Fruit fly (Drosophila melanogaster) whole organism, prepupa: ENCODE measurements around the gene Glut3.

ENCODE experiments used
- Blimp-1 ChIP-seq: fragments of 200-800 bp; sonication (Bioruptor generic); optimal IDR thresholded peaks from 3 replicates; lab custom pipeline; 2017; ENCODE audit warnings: missing biosample characterization, missing genetic modification characterization, mild to moderate bottlenecking, moderate library complexity, missing genetic modification reagents
- CG10669 ChIP-seq: fragments of 200-800 bp; sonication (Bioruptor generic); optimal IDR thresholded peaks from 3 replicates; lab custom pipeline; 2018; ENCODE audit warnings: missing biosample characterization, mild to moderate bottlenecking, missing genetic modification characterization, moderate library complexity
- CG11294 ChIP-seq: fragments of 200-800 bp; sonication (Bioruptor generic); IDR thresholded peaks from 2 replicates; pipeline ENCODE4 v1.3.6; 2022; ENCODE audit warnings: missing biosample characterization, missing genetic modification characterization
- CG11762 ChIP-seq: fragments of 200-800 bp; sonication (Bioruptor generic); optimal IDR thresholded peaks from 3 replicates; lab custom pipeline; 2016; ENCODE audit warnings: missing biosample characterization, missing genetic modification characterization; ENCODE audit not compliant: insufficient read depth
- CG11902 ChIP-seq: fragments of 200-800 bp; sonication (Bioruptor generic); optimal IDR thresholded peaks from 3 replicates; lab custom pipeline; 2016; ENCODE audit warnings: missing biosample characterization, missing genetic modification characterization
- CG1621 ChIP-seq: fragments of 200-800 bp; sonication (Bioruptor generic); optimal IDR thresholded peaks from 3 replicates; lab custom pipeline; 2018; ENCODE audit warnings: missing biosample characterization, mild to moderate bottlenecking, missing genetic modification characterization
- CG31627 ChIP-seq: fragments of 200-800 bp; sonication (Bioruptor generic); optimal IDR thresholded peaks from 3 replicates; lab custom pipeline; 2016; ENCODE audit warnings: missing biosample characterization, missing genetic modification characterization
- CG32006 ChIP-seq: fragments of 200-800 bp; sonication (Bioruptor generic); optimal IDR thresholded peaks from 3 replicates; lab custom pipeline; 2017; ENCODE audit warnings: missing biosample characterization, mild to moderate bottlenecking, missing genetic modification characterization
- CG34406 ChIP-seq: fragments of 200-800 bp; sonication (Bioruptor generic); optimal IDR thresholded peaks from 3 replicates; lab custom pipeline; 2016; ENCODE audit warnings: missing biosample characterization, missing genetic modification characterization
- CG6792 ChIP-seq: fragments of 200-800 bp; sonication (Bioruptor generic); optimal IDR thresholded peaks from 3 replicates; lab custom pipeline; 2016; ENCODE audit warnings: missing biosample characterization, missing genetic modification characterization
- CG6854 ChIP-seq: fragments of 200-800 bp; sonication (Bioruptor generic); optimal IDR thresholded peaks from 2 replicates; lab custom pipeline; 2017; ENCODE audit warnings: missing biosample characterization, mild to moderate bottlenecking, missing genetic modification characterization
- CG8119 ChIP-seq: fragments of 200-800 bp; sonication (Bioruptor generic); IDR thresholded peaks from 3 replicates; pipeline ENCODE4 v1.3.6; 2022; ENCODE audit warnings: missing biosample characterization, missing genetic modification characterization
- CG8632 ChIP-seq: fragments of 200-800 bp; sonication (Bioruptor generic); optimal IDR thresholded peaks from 3 replicates; lab custom pipeline; 2016; ENCODE audit warnings: missing biosample characterization, missing genetic modification characterization
- Eip75B ChIP-seq: fragments of 200-800 bp; sonication (Bioruptor generic); optimal IDR thresholded peaks from 3 replicates; lab custom pipeline; 2016; ENCODE audit warnings: missing biosample characterization, missing genetic modification characterization
- Eip78C ChIP-seq: fragments of 200-800 bp; sonication (Bioruptor generic); peaks from one replicate; lab custom pipeline; 2016; ENCODE audit warnings: missing biosample characterization, missing genetic modification characterization
- Ets21C ChIP-seq: fragments of 200-800 bp; sonication (Bioruptor generic); optimal IDR thresholded peaks from 3 replicates; lab custom pipeline; 2016; ENCODE audit warnings: missing biosample characterization, missing genetic modification characterization
- Ets96B ChIP-seq: fragments of 200-800 bp; optimal IDR thresholded peaks from 2 replicates; lab custom pipeline; 2019; ENCODE audit warnings: missing biosample characterization, mild to moderate bottlenecking, missing genetic modification characterization, moderate library complexity
- Gug ChIP-seq: fragments of 200-800 bp; sonication (Bioruptor generic); IDR thresholded peaks from 2 replicates; pipeline ENCODE4 v1.3.6; 2022; ENCODE audit warnings: missing biosample characterization, missing genetic modification characterization
- Hr38 ChIP-seq: sonication (Bioruptor generic); optimal IDR thresholded peaks from 2 replicates; lab custom pipeline; 2016; ENCODE audit warnings: missing biosample characterization, missing genetic modification characterization
- Hr4 ChIP-seq: fragments of 200-800 bp; sonication (Bioruptor generic); optimal IDR thresholded peaks from 3 replicates; lab custom pipeline; 2016; ENCODE audit warnings: missing biosample characterization, missing genetic modification characterization
- Lpt ChIP-seq: fragments of 200-800 bp; sonication (Bioruptor generic); optimal IDR thresholded peaks from 3 replicates; lab custom pipeline; 2016; ENCODE audit warnings: missing biosample characterization, missing genetic modification characterization
- OdsH ChIP-seq: fragments of 200-800 bp; sonication (Bioruptor generic); optimal IDR thresholded peaks from 3 replicates; lab custom pipeline; 2016; ENCODE audit warnings: missing biosample characterization, missing genetic modification characterization
- Sox102F ChIP-seq: fragments of 200-800 bp; sonication (Bioruptor generic); optimal IDR thresholded peaks from 2 replicates; lab custom pipeline; 2016; ENCODE audit warnings: missing biosample characterization, mild to moderate bottlenecking, missing genetic modification characterization
- Sox14 ChIP-seq: fragments of 200-800 bp; sonication (Bioruptor generic); optimal IDR thresholded peaks from 3 replicates; lab custom pipeline; 2016; ENCODE audit warnings: missing biosample characterization, missing genetic modification characterization
- Sox15 ChIP-seq: fragments of 200-800 bp; sonication (Bioruptor generic); optimal IDR thresholded peaks from 3 replicates; lab custom pipeline; 2016; ENCODE audit warnings: missing biosample characterization, missing genetic modification characterization
- achi ChIP-seq: fragments of 200-800 bp; sonication (Bioruptor generic); optimal IDR thresholded peaks from 3 replicates; lab custom pipeline; 2016; ENCODE audit warnings: missing biosample characterization, missing genetic modification characterization
- acj6 ChIP-seq: fragments of 200-800 bp; sonication (Bioruptor generic); optimal IDR thresholded peaks from 3 replicates; lab custom pipeline; 2016; ENCODE audit warnings: missing biosample characterization, missing genetic modification characterization
- cyc ChIP-seq: fragments of 200-800 bp; sonication (Bioruptor generic); optimal IDR thresholded peaks from 3 replicates; lab custom pipeline; 2016; ENCODE audit warnings: missing biosample characterization, missing genetic modification characterization
- dac ChIP-seq: fragments of 200-800 bp; sonication (Bioruptor generic); optimal IDR thresholded peaks from 2 replicates; lab custom pipeline; 2017; ENCODE audit warnings: missing biosample characterization, mild to moderate bottlenecking, missing genetic modification characterization
- dsx ChIP-seq: fragments of 200-800 bp; optimal IDR thresholded peaks from 3 replicates; lab custom pipeline; 2019; ENCODE audit warnings: missing biosample characterization, mild to moderate bottlenecking, missing genetic modification characterization, moderate library complexity; ENCODE audit not compliant: poor library complexity, severe bottlenecking
- esn ChIP-seq: fragments of 200-800 bp; sonication (Bioruptor generic); optimal IDR thresholded peaks from 2 replicates; lab custom pipeline; 2016; ENCODE audit warnings: missing biosample characterization, mild to moderate bottlenecking, missing genetic modification characterization, moderate library complexity
- fkh ChIP-seq: fragments of 200-800 bp; sonication (Bioruptor generic); optimal IDR thresholded peaks from 3 replicates; lab custom pipeline; 2017; ENCODE audit warnings: missing biosample characterization, mild to moderate bottlenecking, missing genetic modification characterization, moderate library complexity
- lz ChIP-seq: fragments of 200-800 bp; sonication (Bioruptor generic); optimal IDR thresholded peaks from 3 replicates; lab custom pipeline; 2016; ENCODE audit warnings: missing biosample characterization, missing genetic modification characterization
- net ChIP-seq: fragments of 200-800 bp; sonication (Bioruptor generic); optimal IDR thresholded peaks from 3 replicates; lab custom pipeline; 2016; ENCODE audit warnings: missing biosample characterization, missing genetic modification characterization
- pdm3 ChIP-seq: fragments of 200-800 bp; sonication (Bioruptor generic); optimal IDR thresholded peaks from 3 replicates; lab custom pipeline; 2016; ENCODE audit warnings: missing biosample characterization, missing genetic modification characterization
- salr ChIP-seq, 2 experiments: fragments of 200-800 bp; sonication (Bioruptor generic); optimal IDR thresholded peaks; 3 replicates each; lab custom pipeline; 2016 to 2018; ENCODE audit warnings: missing biosample characterization in 2 of 2, missing genetic modification characterization in 2 of 2, mild to moderate bottlenecking in 1 of 2
- spab ChIP-seq: fragments of 200-800 bp; sonication (Bioruptor generic); optimal IDR thresholded peaks from 2 replicates; lab custom pipeline; 2017; ENCODE audit warnings: missing biosample characterization, mild to moderate bottlenecking, missing genetic modification characterization, missing genetic modification reagents
- ss ChIP-seq, 2 experiments: fragments of 200-800 bp; sonication (Bioruptor generic); optimal IDR thresholded peaks; 2 replicates in 1 of 2; 3 replicates in 1 of 2; lab custom pipeline; 2017 to 2018; ENCODE audit warnings: mild to moderate bottlenecking in 2 of 2, missing biosample characterization in 2 of 2, missing genetic modification characterization in 2 of 2, moderate library complexity in 1 of 2
- svp ChIP-seq: fragments of 200-800 bp; sonication (Bioruptor generic); peaks from one replicate; lab custom pipeline; 2016; ENCODE audit warnings: missing biosample characterization, missing genetic modification characterization
- topi ChIP-seq: fragments of 200-800 bp; sonication (Bioruptor generic); optimal IDR thresholded peaks from 3 replicates; lab custom pipeline; 2016; ENCODE audit warnings: missing biosample characterization, missing genetic modification characterization

Glut3 gene

dm6 chr3R:16792586-16792985 is 4.5 kb downstream of the Glut3 start:
- TF ChIP-seq CG6792 (GFP tag; lab: Kevin White, UChicago), result no peak
- no peak for TF ChIP-seq Hr4 (GFP tag; lab: Kevin White, UChicago)
- no peak for TF ChIP-seq Eip78C (GFP tag; lab: Kevin White, UChicago)
- no peak for TF ChIP-seq pdm3 (GFP tag; lab: Kevin White, UChicago)
- no peak for TF ChIP-seq acj6
- no peak for TF ChIP-seq CG8632 (GFP tag; lab: Kevin White, UChicago)
- TF ChIP-seq spab (GFP tag; lab: Kevin White, UChicago), result no peak
- TF ChIP-seq OdsH (GFP tag; lab: Kevin White, UChicago), result no peak
- no peak for TF ChIP-seq CG32006
- TF ChIP-seq Blimp-1 (GFP tag; lab: Kevin White, UChicago), result no peak

- TF ChIP-seq pdm3 (GFP tag; lab: Kevin White, UChicago), result no peak
- TF ChIP-seq lz (GFP tag; lab: Kevin White, UChicago), result no peak
- TF ChIP-seq svp (GFP tag; lab: Kevin White, UChicago), result peak; percentile 50
- no peak for TF ChIP-seq ss (GFP tag; optimal IDR thresholded peaks at IDR 0.05; lab: Kevin White, UChicago)
These were observed 6.0 kb downstream of the Glut3 start for dm6 chr3R:16793935-16794589.

- TF ChIP-seq lz (GFP tag; lab: Kevin White, UChicago), result no peak
- TF ChIP-seq cyc (GFP tag; lab: Kevin White, UChicago), result no peak
- TF ChIP-seq Eip75B (GFP tag; lab: Kevin White, UChicago), result no peak
- TF ChIP-seq Blimp-1 (GFP tag; lab: Kevin White, UChicago), result no peak
- TF ChIP-seq topi (GFP tag; lab: Kevin White, UChicago), result no peak
- TF ChIP-seq svp (GFP tag; lab: Kevin White, UChicago), result no peak
- TF ChIP-seq Sox14 (GFP tag; lab: Kevin White, UChicago), result no peak
- no peak for TF ChIP-seq ss (GFP tag; optimal IDR thresholded peaks at IDR 0.05; lab: Kevin White, UChicago)
- no peak for TF ChIP-seq CG1621
- TF ChIP-seq CG11762 (GFP tag; lab: Kevin White, UChicago), result no peak
- no peak for TF ChIP-seq CG10669
- TF ChIP-seq CG31627, result no peak
- no peak for TF ChIP-seq CG8119 (GFP tag; lab: Robert Waterston, UW)
- no peak for TF ChIP-seq CG6854
- TF ChIP-seq Gug (GFP tag; lab: Robert Waterston, UW), result no peak
- no peak for TF ChIP-seq Hr38
- no peak for TF ChIP-seq CG6792 (GFP tag; lab: Kevin White, UChicago)
These were observed 6.5 kb downstream of the Glut3 start for dm6 chr3R:16794590-16794967.

- TF ChIP-seq achi (GFP tag; lab: Kevin White, UChicago) (no peak), salr (GFP tag; optimal IDR thresholded peaks at IDR 0.05; lab: Kevin White, UChicago) (no peak), Ets96B (tag; lab: Kevin White, UChicago) (no peak), dsx (peak; percentile 70), Eip78C (GFP tag; lab: Kevin White, UChicago) (no peak)
These were observed 9.7 kb downstream of the Glut3 start for dm6 chr3R:16797805-16798204.

DNA sequence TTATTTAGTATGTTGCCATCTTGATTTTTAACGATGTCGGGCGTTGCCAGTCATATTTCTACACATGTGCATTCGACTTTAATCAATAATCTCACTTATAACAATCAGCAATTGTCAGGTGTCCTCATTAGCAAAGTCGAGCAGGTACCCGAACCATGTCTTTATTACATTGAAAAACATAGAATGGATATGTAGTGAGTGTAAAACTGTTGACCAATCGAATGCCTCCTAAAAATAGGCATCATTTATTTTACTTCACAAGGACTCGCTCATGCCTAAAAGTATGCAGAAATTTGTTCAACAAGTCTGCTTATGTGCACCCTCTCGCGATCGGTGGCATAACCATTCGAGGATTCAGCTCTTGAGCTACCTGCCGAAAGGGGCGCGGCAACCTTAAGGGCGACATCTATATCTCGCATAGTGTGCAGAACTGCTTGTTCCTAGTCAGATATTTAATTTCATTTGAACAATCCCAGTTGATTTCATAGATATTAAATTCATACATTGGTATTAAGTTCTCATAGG is 10.5 kb downstream of the Glut3 start:
- TF ChIP-seq Blimp-1 (GFP tag; lab: Kevin White, UChicago) (no peak), net (GFP tag; lab: Kevin White, UChicago) (peak; percentile 61), CG11762 (GFP tag; lab: Kevin White, UChicago) (peak; percentile 66), CG8119 (GFP tag; lab: Robert Waterston, UW) (no peak), Sox14 (GFP tag; lab: Kevin White, UChicago) (peak; percentile 68), CG34406 (GFP tag; lab: Kevin White, UChicago) (peak; percentile 22), Sox102F (GFP tag; lab: Kevin White, UChicago) (no peak), CG6792 (GFP tag; lab: Kevin White, UChicago) (peak; percentile 36), esn (GFP tag; lab: Kevin White, UChicago) (peak; percentile 74), OdsH (GFP tag; lab: Kevin White, UChicago) (peak; percentile 78), CG8632 (GFP tag; lab: Kevin White, UChicago) (no peak), CG11294 (GFP tag; lab: Robert Waterston, UW) (peak; percentile 19; the same call in 1 of the 2 replicates), CG11902 (peak; percentile 40), Hr38 (no peak), topi (GFP tag; lab: Kevin White, UChicago) (peak; percentile 67), spab (GFP tag; lab: Kevin White, UChicago) (no peak), Lpt (peak; percentile 51), CG31627 (peak; percentile 87), Ets21C (GFP tag; lab: Kevin White, UChicago) (peak; percentile 39), fkh (GFP tag; lab: Kevin White, UChicago) (peak; percentile 94), lz (GFP tag; lab: Kevin White, UChicago) (peak; percentile 78), Sox15 (GFP tag; lab: Kevin White, UChicago) (peak; percentile 47), dac (GFP tag; lab: Kevin White, UChicago) (peak; percentile 86), dsx (no peak)
